Worm (Caenorhabditis elegans) whole organism, midembryonic: Measurements from ENCODE around the gene T10C6.10.
"Not testable (repeated sequence)": the region's sequence is repeated elsewhere in the genome, so short reads cannot be mapped to it uniquely, and the experiment has no call there.

Experiments
- T22C8.4 ChIP-seq: fragments of 200-800 bp; sonication (Bioruptor generic); IDR thresholded peaks from 2 replicates; pipeline ENCODE4 v1.3.6; 2022; ENCODE audit warnings: missing genetic modification characterization, missing compliant biosample characterization
- cog-1 ChIP-seq: sonication (generic microtip); optimal IDR thresholded peaks from 2 replicates; lab custom pipeline; 2016; ENCODE audit warnings: missing genetic modification characterization, missing compliant biosample characterization
- flt-1 ChIP-seq: fragments of 200-800 bp; sonication (Bioruptor generic); IDR thresholded peaks from 2 replicates; pipeline ENCODE4 v1.3.6; 2022; ENCODE audit warnings: missing genetic modification characterization, missing compliant biosample characterization
- klf-2 ChIP-seq: fragments of 200-800 bp; sonication (Bioruptor generic); conservative IDR thresholded peaks from 2 replicates; pipeline ENCODE4 v1.3.6; 2022; ENCODE audit warnings: missing genetic modification reagents, missing genetic modification characterization, missing compliant biosample characterization
- med-1 ChIP-seq: sonication (generic microtip); optimal IDR thresholded peaks from 2 replicates; lab custom pipeline; 2017; ENCODE audit warnings: missing genetic modification characterization, mild to moderate bottlenecking, missing compliant biosample characterization, antibody characterized with exemption, missing genetic modification reagents; ENCODE audit not compliant: insufficient read depth
- ref-1 ChIP-seq: fragments of 200-800 bp; sonication (Bioruptor generic); conservative IDR thresholded peaks from 2 replicates; pipeline ENCODE4 v1.3.6; 2022; ENCODE audit warnings: missing genetic modification reagents, missing genetic modification characterization, missing compliant biosample characterization
- tab-1 ChIP-seq: fragments of 200-800 bp; sonication (Bioruptor generic); IDR thresholded peaks from 2 replicates; pipeline ENCODE4 v1.3.6; 2022; ENCODE audit warnings: missing genetic modification characterization, missing compliant biosample characterization
- ztf-23 ChIP-seq: fragments of 200-800 bp; sonication (Bioruptor generic); IDR thresholded peaks from 2 replicates; pipeline ENCODE4 v1.3.6; 2022; ENCODE audit warnings: missing genetic modification reagents, missing genetic modification characterization, missing compliant biosample characterization
- ztf-29 ChIP-seq: fragments of 200-800 bp; sonication (Bioruptor generic); IDR thresholded peaks from 2 replicates; pipeline ENCODE4 v1.3.6; 2022; ENCODE audit warnings: missing genetic modification reagents, missing genetic modification characterization, missing compliant biosample characterization

The T10C6.10 gene

DNA sequence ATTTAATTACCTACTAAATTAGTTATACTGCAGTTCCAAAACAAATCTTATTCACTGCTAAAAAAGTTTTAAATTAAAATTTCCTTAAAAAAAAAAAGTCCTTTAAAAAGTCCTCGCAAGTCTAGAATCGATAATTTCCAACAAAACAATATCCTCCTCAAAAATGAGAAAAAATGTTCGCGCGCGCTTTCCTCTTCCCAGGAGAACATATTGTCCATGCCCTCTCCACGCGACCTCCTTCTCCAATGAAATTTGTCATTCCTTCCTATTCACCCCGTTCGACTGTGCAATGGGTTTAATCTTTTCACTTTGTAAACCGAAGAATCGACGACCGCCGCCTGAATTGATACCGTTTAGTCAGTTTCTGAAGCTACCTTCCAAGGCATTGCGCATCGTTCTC lies at the start of gene T10C6.10:
T10C6.10 (plus strand) TSS at position 248 of the 400 bp plus-strand sequence.
- no peak for TF ChIP-seq med-1 (GFP tag; lab: Kevin White, UChicago)
- TF ChIP-seq ztf-29 = no peak
- no peak for TF ChIP-seq tab-1 (GFP tag; lab: Robert Waterston, UW)
- TF ChIP-seq klf-2 (GFP tag; lab: Robert Waterston, UW) = no peak
- no peak for TF ChIP-seq ref-1 (GFP tag; lab: Robert Waterston, UW)
- no peak for TF ChIP-seq flt-1 (GFP tag; lab: Robert Waterston, UW)

DNA sequence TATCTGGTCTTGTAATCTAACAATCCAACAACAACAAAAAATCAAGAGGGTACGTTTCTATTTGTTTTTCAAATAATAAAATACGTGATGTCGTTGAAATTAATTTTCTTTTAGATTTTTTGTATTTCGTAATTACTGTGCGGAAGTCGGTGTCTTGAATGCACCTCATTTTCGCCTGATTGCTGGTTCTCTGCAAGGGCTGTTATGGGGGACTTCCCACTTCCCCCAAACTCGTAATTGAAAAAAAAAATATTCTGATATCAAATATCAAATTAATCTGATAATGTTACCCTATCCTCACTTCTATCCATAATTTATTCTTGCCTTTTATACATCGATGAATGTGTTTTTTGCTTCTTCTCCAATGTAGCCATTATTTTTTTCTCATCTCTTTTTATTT lies 48.1 kb upstream of the T10C6.10 start, which contains the start of gene F36G9.15:
F36G9.15 (minus strand) TSS at position 101 of the 400 bp plus-strand sequence.
- TF ChIP-seq klf-2 (GFP tag; lab: Robert Waterston, UW) = no peak
- no peak for TF ChIP-seq ztf-23 (GFP tag; lab: Robert Waterston, UW)
- TF ChIP-seq cog-1 (tag; lab: Kevin White, UChicago) = no peak
- no peak for TF ChIP-seq T22C8.4
- no peak for TF ChIP-seq tab-1 (GFP tag; lab: Robert Waterston, UW)
- no peak for TF ChIP-seq ref-1 (GFP tag; lab: Robert Waterston, UW)
- TF ChIP-seq ztf-29 = no peak
- TF ChIP-seq med-1 (GFP tag; lab: Kevin White, UChicago) = no peak
- no peak for TF ChIP-seq flt-1 (GFP tag; lab: Robert Waterston, UW)

ce11 chrV:15991850-15992249 lies 44.4 kb upstream of the T10C6.10 start, which contains the start of gene C06C6.7:
Gene C06C6.7, plus strand, starts transcription at chrV:15992150.
- not testable (repeated sequence) for TF ChIP-seq tab-1 (GFP tag; lab: Robert Waterston, UW); ztf-29; ref-1 (GFP tag; lab: Robert Waterston, UW)

ce11 chrV:15996655-15997186 lies 39.5 kb upstream of the T10C6.10 start, which contains the start of the genes C06C6.9 and C06C6.8:
Gene C06C6.9, minus strand, starts transcription at chrV:15996755.
Gene C06C6.8, plus strand, starts transcription at chrV:15997136.
- TF ChIP-seq cog-1 (tag; lab: Kevin White, UChicago) = no peak

DNA sequence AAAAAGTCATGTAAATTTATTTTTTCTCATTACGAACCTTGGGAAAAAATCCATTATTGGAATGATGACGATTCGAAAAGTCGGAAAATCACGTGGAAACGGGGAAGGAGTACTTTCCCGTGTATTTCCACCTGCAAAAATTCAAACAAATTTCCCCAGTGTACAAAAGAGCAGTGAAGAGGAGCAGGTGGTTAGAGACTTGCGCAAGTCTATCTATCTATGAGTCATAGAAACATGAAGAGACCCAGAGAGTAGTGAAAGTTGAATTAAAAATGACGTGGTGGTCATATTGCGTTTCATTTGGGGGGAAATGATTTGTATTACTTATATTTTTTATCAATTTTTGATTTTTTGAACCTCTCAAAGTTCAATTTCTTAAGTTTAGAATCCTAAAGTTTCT lies 35.8 kb upstream of the T10C6.10 start, which contains the start of gene nhr-50:
nhr-50 (minus strand) TSS at position 199 of the 400 bp plus-strand sequence.
- TF ChIP-seq tab-1 (GFP tag; lab: Robert Waterston, UW) (no peak), klf-2 (GFP tag; lab: Robert Waterston, UW) (no peak), T22C8.4 (no peak), cog-1 (tag; lab: Kevin White, UChicago) (no peak), ztf-23 (GFP tag; lab: Robert Waterston, UW) (no peak), flt-1 (GFP tag; lab: Robert Waterston, UW) (no peak), ztf-29 (no peak)

DNA sequence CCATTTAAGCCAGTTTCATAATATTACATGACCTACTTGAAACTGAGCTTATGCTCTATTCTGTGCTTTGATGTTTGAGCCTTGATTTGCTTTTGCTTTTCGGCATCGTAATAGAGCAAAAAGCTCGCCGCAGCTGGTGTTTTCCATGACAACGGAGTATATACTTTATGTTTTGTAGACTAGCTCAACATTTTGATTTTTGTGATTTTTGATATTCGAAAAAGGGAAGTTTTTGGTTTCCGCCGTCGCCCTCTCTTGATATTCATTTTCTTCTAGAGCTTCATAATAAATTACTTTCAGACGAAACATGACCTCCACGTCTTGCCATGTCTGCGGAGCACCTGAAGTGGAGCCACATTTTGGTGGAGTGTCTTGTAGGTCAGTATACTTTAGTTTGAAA lies 33.9 kb upstream of the T10C6.10 start, which contains the start of gene nhr-63:
nhr-63 (plus strand) TSS at position 301 of the 400 bp plus-strand sequence.
- no peak for TF ChIP-seq cog-1 (tag; lab: Kevin White, UChicago)

DNA sequence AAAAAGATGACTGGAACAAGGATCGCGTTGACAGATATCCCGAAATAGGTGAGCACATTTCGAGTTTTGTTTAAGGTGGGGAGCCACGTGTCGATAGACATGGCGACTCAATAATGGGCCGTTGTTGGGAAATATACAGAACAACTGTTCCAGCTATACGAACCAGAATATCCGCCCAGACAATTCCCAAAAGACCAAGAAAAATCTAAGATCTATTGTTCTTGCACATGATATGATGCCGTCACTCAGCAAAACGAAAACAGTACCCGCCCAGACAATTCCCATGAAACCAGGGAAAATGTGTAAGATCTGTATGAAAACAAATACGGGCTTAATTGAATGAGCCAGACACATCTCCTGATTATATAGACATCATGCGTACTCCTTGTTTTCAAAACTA lies 28.7 kb upstream of the T10C6.10 start, which contains the start of gene str-231:
str-231 (minus strand) TSS at position 101 of the 400 bp plus-strand sequence.
- TF ChIP-seq flt-1 (GFP tag; lab: Robert Waterston, UW) (no peak), ztf-23 (GFP tag; lab: Robert Waterston, UW) (no peak), klf-2 (GFP tag; lab: Robert Waterston, UW) (no peak), med-1 (GFP tag; lab: Kevin White, UChicago) (no peak), ref-1 (GFP tag; lab: Robert Waterston, UW) (no peak), cog-1 (tag; lab: Kevin White, UChicago) (no peak), ztf-29 (no peak)

- TF ChIP-seq T22C8.4 = no peak
- TF ChIP-seq med-1 (GFP tag; lab: Kevin White, UChicago) = no peak
- no peak for TF ChIP-seq cog-1 (tag; lab: Kevin White, UChicago)
- no peak for TF ChIP-seq ref-1 (GFP tag; lab: Robert Waterston, UW)
- TF ChIP-seq ztf-23 (GFP tag; lab: Robert Waterston, UW) = no peak
- TF ChIP-seq ztf-29 = no peak
- TF ChIP-seq flt-1 (GFP tag; lab: Robert Waterston, UW) = no peak
- no peak for TF ChIP-seq klf-2 (GFP tag; lab: Robert Waterston, UW)
- no peak for TF ChIP-seq tab-1 (GFP tag; lab: Robert Waterston, UW)
Observed at ce11 chrV:16009564-16009963, 26.6 kb upstream of the T10C6.10 start, which contains the start of gene str-233. Gene str-233, minus strand, starts transcription at chrV:16009664.

DNA sequence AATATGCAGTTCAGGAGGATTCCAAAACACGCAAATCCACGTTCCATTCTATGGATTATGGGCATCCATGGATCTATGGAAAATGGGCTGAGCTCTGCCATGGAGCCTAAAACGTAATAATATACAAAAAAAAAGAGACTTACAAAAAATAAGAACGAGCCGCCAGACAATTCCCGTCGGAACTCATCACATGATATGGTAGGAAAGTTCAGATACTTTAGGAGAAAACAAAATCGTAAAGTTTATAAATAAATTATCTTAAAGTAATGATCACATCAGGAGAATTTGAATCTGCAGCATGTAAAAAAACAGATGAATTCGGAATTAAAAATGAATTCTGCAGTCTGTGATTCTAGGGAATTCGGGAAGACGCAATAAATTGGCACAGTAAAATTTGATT lies 20.6 kb upstream of the T10C6.10 start, which contains the start of gene str-232:
str-232 (minus strand) TSS at position 101 of the 400 bp plus-strand sequence.
- TF ChIP-seq tab-1 (GFP tag; lab: Robert Waterston, UW) = no peak
- TF ChIP-seq T22C8.4 = no peak
- TF ChIP-seq ztf-23 (GFP tag; lab: Robert Waterston, UW) = no peak

DNA sequence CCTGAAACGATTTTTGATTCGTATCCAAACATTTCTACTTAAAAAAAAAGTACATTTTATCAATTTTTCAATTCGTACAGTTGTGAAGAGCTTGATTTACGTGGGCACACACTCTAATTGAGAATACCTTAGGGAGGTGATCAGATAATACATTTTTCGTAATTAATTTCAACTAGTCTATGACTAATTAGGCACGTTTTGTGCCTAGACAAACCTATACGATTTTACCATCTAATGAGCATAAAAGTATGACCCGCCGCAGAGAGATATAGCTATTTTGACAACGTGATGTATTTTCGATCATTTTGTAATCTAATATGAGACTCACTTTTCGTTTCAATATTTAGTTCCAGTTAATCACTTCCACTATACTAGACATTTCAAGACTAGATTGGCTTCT lies 19.2 kb upstream of the T10C6.10 start:
- TF ChIP-seq T22C8.4 (no peak), ref-1 (GFP tag; lab: Robert Waterston, UW) (no peak), tab-1 (GFP tag; lab: Robert Waterston, UW) (no peak)

- TF ChIP-seq ztf-23 (GFP tag; lab: Robert Waterston, UW) (no peak), klf-2 (GFP tag; lab: Robert Waterston, UW) (no peak), ztf-29 (no peak), ref-1 (GFP tag; lab: Robert Waterston, UW) (no peak), flt-1 (GFP tag; lab: Robert Waterston, UW) (no peak), tab-1 (GFP tag; lab: Robert Waterston, UW) (no peak), T22C8.4 (no peak), med-1 (GFP tag; lab: Kevin White, UChicago) (no peak), cog-1 (tag; lab: Kevin White, UChicago) (no peak)
Observed at ce11 chrV:16017671-16018070, 18.5 kb upstream of the T10C6.10 start, which contains the start of gene srx-43. Gene srx-43, plus strand, starts transcription at chrV:16017971.
